Worm (Caenorhabditis elegans) whole organism, L1 larva: ENCODE measurements around the gene csn-4.

Experiments used
- ama-1 ChIP-seq: fragments of 150-350 bp; optimal IDR thresholded peaks from 2 replicates; lab custom pipeline; 2014
- fos-1 ChIP-seq: fragments of 150-350 bp; optimal IDR thresholded peaks from 2 replicates; lab custom pipeline; 2014; ENCODE audit warnings: missing biosample characterization, missing genetic modification characterization
- grh-1 ChIP-seq: fragments of 200-800 bp; sonication (Bioruptor generic); IDR thresholded peaks from 2 replicates; pipeline ENCODE4 v1.3.6; 2022; ENCODE audit warnings: missing genetic modification reagents, missing genetic modification characterization, missing compliant biosample characterization
- irx-1 ChIP-seq: sonication (generic microtip); optimal IDR thresholded peaks from 2 replicates; lab custom pipeline; 2016; ENCODE audit warnings: missing genetic modification characterization, missing compliant biosample characterization
- lin-39 ChIP-seq: fragments of 150-350 bp; optimal IDR thresholded peaks from 2 replicates; lab custom pipeline; 2014; ENCODE audit warnings: missing biosample characterization, missing genetic modification reagents, missing genetic modification characterization
- lsy-2 ChIP-seq, 2 experiments: fragments of 150-350 bp; optimal IDR thresholded peaks; 2 replicates each; lab custom pipeline; 2014; ENCODE audit warnings: missing biosample characterization in 2 of 2, missing genetic modification characterization in 2 of 2
- nhr-12 ChIP-seq: sonication (generic microtip); optimal IDR thresholded peaks from 2 replicates; lab custom pipeline; 2017; ENCODE audit warnings: missing biosample characterization, missing genetic modification characterization
- nhr-28 ChIP-seq: fragments of 150-350 bp; optimal IDR thresholded peaks from 2 replicates; lab custom pipeline; 2014; ENCODE audit warnings: missing biosample characterization, missing genetic modification characterization
- pqm-1 ChIP-seq: sonication (generic microtip); optimal IDR thresholded peaks from 3 replicates; lab custom pipeline; 2017; ENCODE audit warnings: missing biosample characterization, missing genetic modification characterization
- skn-1 ChIP-seq: fragments of 150-350 bp; optimal IDR thresholded peaks from 2 replicates; lab custom pipeline; 2014; ENCODE audit warnings: missing biosample characterization, missing genetic modification characterization
- unc-30 ChIP-seq: sonication (generic microtip); optimal IDR thresholded peaks from 2 replicates; lab custom pipeline; 2017; ENCODE audit warnings: missing biosample characterization, missing genetic modification characterization
- ztf-11 ChIP-seq, 2 experiments: sonication (generic microtip); optimal IDR thresholded peaks; 2 replicates each; lab custom pipeline; 2016 to 2017; ENCODE audit warnings: missing genetic modification characterization in 2 of 2, missing biosample characterization in 1 of 2, missing compliant biosample characterization in 1 of 2

- TF ChIP-seq grh-1 (GFP tag; lab: Robert Waterston, UW) (no peak), skn-1 (no peak), pqm-1 (tag; lab: Kevin White, UChicago) (no peak), lin-39 (tag; lab: Kevin White, UChicago) (no peak), ztf-11 (tag; optimal IDR thresholded peaks at IDR 0.05; lab: Kevin White, UChicago) (no peak), fos-1 (tag; lab: Kevin White, UChicago) (no peak), unc-30 (tag; lab: Kevin White, UChicago) (no peak), nhr-12 (no peak), lsy-2 (tag; optimal IDR thresholded peaks at IDR 0.05; lab: Kevin White, UChicago) (no peak), nhr-28 (no peak), irx-1 (tag; lab: Kevin White, UChicago) (no peak), ama-1 (no peak)
Measured at ce11 chrIV:1113638-1114037, 26.8 kb upstream of the csn-4 start, which contains the start of gene srx-14.
